Worm (Caenorhabditis elegans): ENCODE results near the gene srj-13.

The srj-13 gene

DNA sequence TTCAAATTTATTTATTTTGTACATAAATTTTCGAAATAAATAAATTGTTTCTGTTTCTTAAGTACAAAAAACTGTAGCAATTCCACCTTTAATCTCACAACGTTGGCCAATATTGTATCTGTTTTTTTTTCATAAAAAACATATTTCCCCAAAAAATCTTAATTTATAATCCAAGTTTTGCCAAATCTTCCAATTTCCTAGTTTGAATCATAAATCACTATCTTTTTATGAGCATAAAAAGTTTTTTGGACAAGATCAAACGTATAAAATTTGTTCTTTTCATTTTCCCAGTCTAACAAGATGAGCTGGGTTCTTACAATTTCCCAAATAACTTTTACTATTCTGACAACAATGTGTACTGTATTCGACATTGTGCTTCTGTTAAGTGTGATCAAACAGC, 17.7 kb downstream of the srj-13 start, which contains the start of gene srxa-4:
srxa-4 (plus strand) TSS at position 301 of the 400 bp plus-strand sequence.
- TF ChIP-seq flt-1 (GFP tag; IDR thresholded peaks at IDR 0.05) (no peak), ztf-23 (GFP tag; IDR thresholded peaks at IDR 0.05) (no peak), T22C8.4 (GFP tag; IDR thresholded peaks at IDR 0.05) (no peak), klf-2 (GFP tag; conservative IDR thresholded peaks at IDR 0.05) (no peak), cog-1 (tag; optimal IDR thresholded peaks at IDR 0.05) (no peak), ref-1 (GFP tag; conservative IDR thresholded peaks at IDR 0.05) (no peak), ztf-29 (GFP tag; IDR thresholded peaks at IDR 0.05) (no peak), tab-1 (GFP tag; IDR thresholded peaks at IDR 0.05) (no peak), med-1 (GFP tag; optimal IDR thresholded peaks at IDR 0.05; ENCODE audit: insufficient read depth) (no peak)

- TF ChIP-seq tab-1 (GFP tag; IDR thresholded peaks at IDR 0.05) (no peak), med-1 (GFP tag; optimal IDR thresholded peaks at IDR 0.05; ENCODE audit: insufficient read depth) (no peak), ref-1 (GFP tag; conservative IDR thresholded peaks at IDR 0.05) (no peak), cog-1 (tag; optimal IDR thresholded peaks at IDR 0.05) (no peak), flt-1 (GFP tag; IDR thresholded peaks at IDR 0.05) (no peak), ztf-23 (GFP tag; IDR thresholded peaks at IDR 0.05) (no peak), ztf-29 (GFP tag; IDR thresholded peaks at IDR 0.05) (no peak), T22C8.4 (GFP tag; IDR thresholded peaks at IDR 0.05) (no peak), klf-2 (GFP tag; conservative IDR thresholded peaks at IDR 0.05) (no peak)
These were observed 21.9 kb downstream of the srj-13 start, which contains the start of gene F18E3.10 for ce11 chrV:7424336-7424735. TSS of gene F18E3.10 (minus strand) at chrV:7424436.

ce11 chrV:7426594-7426993, 24.1 kb downstream of the srj-13 start, which contains the start of gene srw-68:
TSS of gene srw-68 (minus strand) at chrV:7426694.
- no peak for TF ChIP-seq med-1 (GFP tag; optimal IDR thresholded peaks at IDR 0.05; ENCODE audit: insufficient read depth)
- TF ChIP-seq klf-2 (GFP tag; conservative IDR thresholded peaks at IDR 0.05), result no peak
- no peak for TF ChIP-seq flt-1 (GFP tag; IDR thresholded peaks at IDR 0.05)
- TF ChIP-seq cog-1 (tag; optimal IDR thresholded peaks at IDR 0.05), result no peak
- no peak for TF ChIP-seq ztf-29 (GFP tag; IDR thresholded peaks at IDR 0.05)
- no peak for TF ChIP-seq T22C8.4 (GFP tag; IDR thresholded peaks at IDR 0.05)
- no peak for TF ChIP-seq ref-1 (GFP tag; conservative IDR thresholded peaks at IDR 0.05)
- TF ChIP-seq tab-1 (GFP tag; IDR thresholded peaks at IDR 0.05), result no peak
- TF ChIP-seq ztf-23 (GFP tag; IDR thresholded peaks at IDR 0.05), result no peak

DNA sequence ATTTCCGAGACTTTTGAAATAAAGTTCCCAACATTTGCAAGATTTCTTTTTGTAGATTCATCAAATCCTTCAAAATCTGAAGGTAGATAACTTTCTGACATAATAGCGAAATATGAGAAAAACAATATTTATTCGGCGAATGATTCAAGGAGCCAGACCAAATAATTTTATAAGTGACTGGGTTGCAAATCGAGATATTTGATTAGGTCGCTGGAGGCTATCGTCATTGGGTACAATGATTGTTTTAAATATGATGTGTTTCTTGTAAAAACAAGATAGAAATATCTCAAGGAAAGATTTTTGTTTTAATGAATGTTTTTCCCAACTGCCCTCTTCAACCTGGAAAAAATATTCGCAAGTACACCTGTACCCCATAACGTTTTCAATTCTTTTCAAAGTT, 26.4 kb downstream of the srj-13 start, which contains the start of gene srw-69:
srw-69 (minus strand) TSS at position 101 of the 400 bp plus-strand sequence.
- no peak for TF ChIP-seq klf-2 (GFP tag; conservative IDR thresholded peaks at IDR 0.05)
- no peak for TF ChIP-seq flt-1 (GFP tag; IDR thresholded peaks at IDR 0.05)
- TF ChIP-seq T22C8.4 (GFP tag; IDR thresholded peaks at IDR 0.05), result no peak
- no peak for TF ChIP-seq ztf-29 (GFP tag; IDR thresholded peaks at IDR 0.05)
- no peak for TF ChIP-seq tab-1 (GFP tag; IDR thresholded peaks at IDR 0.05)
- no peak for TF ChIP-seq med-1 (GFP tag; optimal IDR thresholded peaks at IDR 0.05; ENCODE audit: insufficient read depth)
- TF ChIP-seq ref-1 (GFP tag; conservative IDR thresholded peaks at IDR 0.05), result no peak
- TF ChIP-seq ztf-23 (GFP tag; IDR thresholded peaks at IDR 0.05), result no peak
- TF ChIP-seq cog-1 (tag; optimal IDR thresholded peaks at IDR 0.05), result no peak

ce11 chrV:7431016-7431415, 28.6 kb downstream of the srj-13 start, which contains the start of gene srw-71:
TSS of gene srw-71 (minus strand) at chrV:7431116.
- TF ChIP-seq tab-1 (GFP tag; IDR thresholded peaks at IDR 0.05) (no peak), ztf-29 (GFP tag; IDR thresholded peaks at IDR 0.05) (no peak), T22C8.4 (GFP tag; IDR thresholded peaks at IDR 0.05) (no peak), cog-1 (tag; optimal IDR thresholded peaks at IDR 0.05) (no peak), med-1 (GFP tag; optimal IDR thresholded peaks at IDR 0.05; ENCODE audit: insufficient read depth) (no peak), klf-2 (GFP tag; conservative IDR thresholded peaks at IDR 0.05) (no peak), ref-1 (GFP tag; conservative IDR thresholded peaks at IDR 0.05) (no peak), flt-1 (GFP tag; IDR thresholded peaks at IDR 0.05) (no peak), ztf-23 (GFP tag; IDR thresholded peaks at IDR 0.05) (no peak)

DNA sequence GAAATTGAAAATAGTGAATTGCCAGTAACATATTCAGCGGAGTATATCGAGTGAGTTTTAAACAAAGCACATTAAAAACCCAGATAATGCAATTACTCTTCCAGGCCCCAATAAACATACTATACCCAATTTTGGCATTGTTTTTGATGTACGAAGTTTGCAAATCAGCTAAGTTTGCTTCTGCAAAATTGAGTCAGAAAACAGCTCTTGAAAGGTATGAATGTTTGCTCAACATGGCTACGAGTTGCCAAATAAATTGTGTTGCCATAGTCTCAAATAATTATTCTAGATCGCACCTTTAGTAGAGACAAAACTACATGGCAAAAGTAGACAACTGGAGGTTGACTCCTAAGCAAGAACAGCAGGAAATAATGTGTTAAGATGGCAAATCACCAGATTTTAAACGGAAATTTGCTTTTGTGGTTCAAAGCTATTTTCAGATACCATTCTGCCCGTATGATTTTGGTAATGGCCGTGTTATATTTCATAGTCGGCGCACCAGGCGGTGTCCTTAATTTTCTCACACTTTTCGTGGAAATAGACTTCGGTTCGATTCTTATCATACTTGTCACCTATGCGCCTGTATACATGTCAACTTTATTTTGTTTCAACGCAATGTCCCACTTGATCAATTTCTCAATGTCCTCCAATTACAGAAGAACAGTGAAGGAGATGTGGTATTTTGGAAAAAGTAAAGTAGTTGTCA, 30.1 kb downstream of the srj-13 start:
- TF ChIP-seq ztf-29 (GFP tag; IDR thresholded peaks at IDR 0.05) (no peak), T22C8.4 (GFP tag; IDR thresholded peaks at IDR 0.05) (no peak), ztf-23 (GFP tag; IDR thresholded peaks at IDR 0.05) (no peak)

- TF ChIP-seq ztf-29 (GFP tag; IDR thresholded peaks at IDR 0.05), result no peak
- no peak for TF ChIP-seq ztf-23 (GFP tag; IDR thresholded peaks at IDR 0.05)
- TF ChIP-seq klf-2 (GFP tag; conservative IDR thresholded peaks at IDR 0.05), result no peak
- TF ChIP-seq cog-1 (tag; optimal IDR thresholded peaks at IDR 0.05), result no peak
- no peak for TF ChIP-seq med-1 (GFP tag; optimal IDR thresholded peaks at IDR 0.05; ENCODE audit: insufficient read depth)
- TF ChIP-seq ref-1 (GFP tag; conservative IDR thresholded peaks at IDR 0.05), result no peak
- TF ChIP-seq T22C8.4 (GFP tag; IDR thresholded peaks at IDR 0.05), result no peak
These were observed 32.4 kb downstream of the srj-13 start for ce11 chrV:7434805-7435363.

DNA sequence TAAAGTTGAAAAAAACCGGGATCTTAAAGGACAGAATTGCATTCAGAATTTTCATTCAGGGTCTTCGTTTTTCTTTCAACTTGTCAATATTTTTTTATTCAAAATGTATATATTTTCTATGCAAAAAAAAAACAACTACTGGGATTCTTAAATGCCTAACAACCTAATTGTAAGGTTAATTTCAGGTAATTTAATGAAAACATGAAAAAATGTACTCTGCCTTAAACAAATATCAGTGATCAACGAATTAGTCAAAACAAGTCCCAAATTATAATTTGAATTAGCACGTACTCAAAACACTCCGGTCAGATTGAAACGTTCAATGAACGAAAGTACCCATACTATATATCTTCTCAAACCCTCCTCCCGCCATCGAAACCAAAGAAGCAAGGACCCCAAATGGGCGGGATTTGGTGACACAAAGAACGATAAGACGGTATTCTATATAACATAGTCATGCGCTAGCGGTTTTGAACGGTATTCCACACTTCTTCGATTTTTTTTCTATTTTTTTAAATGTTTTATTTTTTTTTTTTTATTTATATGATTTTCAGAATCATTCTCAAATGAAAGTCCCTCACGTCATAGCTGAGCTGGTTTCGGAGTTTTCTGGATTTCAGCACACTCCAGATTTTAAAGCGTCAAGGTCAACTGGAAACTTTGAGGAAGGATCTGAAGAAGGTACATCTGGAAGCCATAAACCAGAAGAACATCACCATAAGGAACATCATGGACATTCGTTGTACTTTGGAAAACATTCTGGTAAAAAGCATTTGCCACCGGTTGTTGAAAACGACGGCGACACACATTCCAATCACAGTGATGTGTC, 33.1 kb downstream of the srj-13 start, which contains the start of the genes ddo-2 and F25E5.8:
ddo-2 (minus strand) TSS at position 330 of the 829 bp plus-strand sequence.
F25E5.8 (plus strand) TSS at position 555 of the 829 bp plus-strand sequence.
- no peak for TF ChIP-seq tab-1 (GFP tag; IDR thresholded peaks at IDR 0.05)
- TF ChIP-seq T22C8.4 (GFP tag; IDR thresholded peaks at IDR 0.05), result no peak
- TF ChIP-seq flt-1 (GFP tag; IDR thresholded peaks at IDR 0.05), result no peak
- TF ChIP-seq med-1 (GFP tag; optimal IDR thresholded peaks at IDR 0.05; ENCODE audit: insufficient read depth), result no peak
- no peak for TF ChIP-seq cog-1 (tag; optimal IDR thresholded peaks at IDR 0.05)
- TF ChIP-seq klf-2 (GFP tag; conservative IDR thresholded peaks at IDR 0.05), result no peak
- no peak for TF ChIP-seq ztf-23 (GFP tag; IDR thresholded peaks at IDR 0.05)
- TF ChIP-seq ztf-29 (GFP tag; IDR thresholded peaks at IDR 0.05), result no peak
- no peak for TF ChIP-seq ref-1 (GFP tag; conservative IDR thresholded peaks at IDR 0.05)
